Fruit fly (Drosophila melanogaster): Measurements from ENCODE around the gene Swip-1.

- TF ChIP-seq CG8159 (tag; optimal IDR thresholded peaks at IDR 0.05), result peak; percentile 98
- no peak for TF ChIP-seq CG13204 (GFP tag; optimal IDR thresholded peaks at IDR 0.05)
- TF ChIP-seq CG10348 (GFP tag; IDR thresholded peaks at IDR 0.05), result no peak
- peak; percentile 9 for TF ChIP-seq Snoo (tag; optimal IDR thresholded peaks at IDR 0.05)
Measured at dm6 chr2L:19002959-19003371, 15.9 kb upstream of the Swip-1 start, which contains the start of gene CG31793.
